Worm (Caenorhabditis elegans) whole organism, L4/young adult: ENCODE results near the gene dhs-14.

ENCODE experiments used
- W03F9.2 ChIP-seq: fragments of 150-350 bp; optimal IDR thresholded peaks from 2 replicates; lab custom pipeline; 2014; ENCODE audit warnings: missing biosample characterization, missing genetic modification characterization
- dao-5 ChIP-seq: sonication (generic microtip); optimal IDR thresholded peaks from 2 replicates; lab custom pipeline; 2016; ENCODE audit warnings: missing genotype, missing genetic modification characterization, moderate library complexity, missing compliant biosample characterization
- him-1 ChIP-seq: sonication (generic microtip); optimal IDR thresholded peaks from 2 replicates; lab custom pipeline; 2016; ENCODE audit warnings: missing genotype, missing genetic modification reagents, missing genetic modification characterization, missing compliant biosample characterization

DNA sequence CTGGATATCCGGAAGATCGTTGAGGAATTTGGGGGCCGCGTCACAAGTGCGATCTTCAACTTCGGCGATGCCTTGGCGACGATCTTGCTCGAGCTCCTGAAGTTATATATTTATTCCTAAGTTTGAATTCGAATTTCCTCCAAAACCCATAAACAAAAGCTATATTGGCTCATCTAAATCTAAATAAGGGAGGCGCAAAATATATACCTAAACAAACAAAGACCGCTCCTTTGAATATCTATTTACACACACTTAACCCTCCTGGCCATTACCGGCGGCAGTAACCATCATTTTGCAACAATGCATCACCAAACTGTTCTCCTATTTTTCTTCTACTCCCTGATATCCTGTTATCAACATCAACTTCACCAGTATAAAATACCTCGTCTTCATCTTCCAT is 31.0 kb upstream of the dhs-14 start, which contains the start of gene F54E2.2:
- TF ChIP-seq dao-5 (tag; lab: Kevin White, UChicago) = no peak
- TF ChIP-seq W03F9.2 (tag; lab: Kevin White, UChicago) = no peak
- no peak for TF ChIP-seq him-1 (tag; lab: Kevin White, UChicago)
